Worm (Caenorhabditis elegans): ENCODE measurements around the gene npp-9.

Gene npp-9

ce11 chrIII:3428574-3428973 lies 24.3 kb upstream of the npp-9 start:
- TF ChIP-seq cog-1 (tag; optimal IDR thresholded peaks at IDR 0.05) (no peak), med-1 (GFP tag; optimal IDR thresholded peaks at IDR 0.05; ENCODE audit: insufficient read depth) (no peak), T22C8.4 (GFP tag; IDR thresholded peaks at IDR 0.05) (no peak), ztf-29 (GFP tag; IDR thresholded peaks at IDR 0.05) (no peak), klf-2 (GFP tag; conservative IDR thresholded peaks at IDR 0.05) (no peak), tab-1 (GFP tag; IDR thresholded peaks at IDR 0.05) (no peak), ref-1 (GFP tag; conservative IDR thresholded peaks at IDR 0.05) (no peak), flt-1 (GFP tag; IDR thresholded peaks at IDR 0.05) (no peak), ztf-23 (GFP tag; IDR thresholded peaks at IDR 0.05) (no peak)

ce11 chrIII:3426741-3427140 lies 22.5 kb upstream of the npp-9 start:
- TF ChIP-seq flt-1 (GFP tag; IDR thresholded peaks at IDR 0.05) (0 out of 2 replicates have a peak, but pooled peaks have one; percentile 4), tab-1 (GFP tag; IDR thresholded peaks at IDR 0.05) (no peak)

- TF ChIP-seq med-1 (GFP tag; optimal IDR thresholded peaks at IDR 0.05; ENCODE audit: insufficient read depth) = no peak
- no peak for TF ChIP-seq tab-1 (GFP tag; IDR thresholded peaks at IDR 0.05)
- TF ChIP-seq klf-2 (GFP tag; conservative IDR thresholded peaks at IDR 0.05) = no peak
- TF ChIP-seq ztf-29 (GFP tag; IDR thresholded peaks at IDR 0.05) = no peak
- no peak for TF ChIP-seq T22C8.4 (GFP tag; IDR thresholded peaks at IDR 0.05)
- no peak for TF ChIP-seq ztf-23 (GFP tag; IDR thresholded peaks at IDR 0.05)
- TF ChIP-seq ref-1 (GFP tag; conservative IDR thresholded peaks at IDR 0.05) = no peak
- TF ChIP-seq flt-1 (GFP tag; IDR thresholded peaks at IDR 0.05) = no peak
These were observed 21.2 kb upstream of the npp-9 start, which contains the start of gene metl-18 for ce11 chrIII:3425438-3425837. Gene metl-18, plus strand, starts transcription at chrIII:3425738.

- TF ChIP-seq T22C8.4 (GFP tag; IDR thresholded peaks at IDR 0.05) (no peak), tab-1 (GFP tag; IDR thresholded peaks at IDR 0.05) (no peak), med-1 (GFP tag; optimal IDR thresholded peaks at IDR 0.05; ENCODE audit: insufficient read depth) (no peak)
These were observed 19.6 kb upstream of the npp-9 start for ce11 chrIII:3423924-3424323.

- TF ChIP-seq tab-1 (GFP tag; IDR thresholded peaks at IDR 0.05) (no peak), ztf-29 (GFP tag; IDR thresholded peaks at IDR 0.05) (no peak), flt-1 (GFP tag; IDR thresholded peaks at IDR 0.05) (no peak), ref-1 (GFP tag; conservative IDR thresholded peaks at IDR 0.05) (no peak), cog-1 (tag; optimal IDR thresholded peaks at IDR 0.05) (no peak), ztf-23 (GFP tag; IDR thresholded peaks at IDR 0.05) (no peak), T22C8.4 (GFP tag; IDR thresholded peaks at IDR 0.05) (no peak)
These were observed 14.6 kb upstream of the npp-9 start for ce11 chrIII:3418906-3419305.

- TF ChIP-seq flt-1 (GFP tag; IDR thresholded peaks at IDR 0.05) (no peak), cog-1 (tag; optimal IDR thresholded peaks at IDR 0.05) (no peak), T22C8.4 (GFP tag; IDR thresholded peaks at IDR 0.05) (no peak), ztf-23 (GFP tag; IDR thresholded peaks at IDR 0.05) (no peak), tab-1 (GFP tag; IDR thresholded peaks at IDR 0.05) (no peak), ztf-29 (GFP tag; IDR thresholded peaks at IDR 0.05) (no peak), ref-1 (GFP tag; conservative IDR thresholded peaks at IDR 0.05) (no peak), med-1 (GFP tag; optimal IDR thresholded peaks at IDR 0.05; ENCODE audit: insufficient read depth) (no peak), klf-2 (GFP tag; conservative IDR thresholded peaks at IDR 0.05) (no peak)
These were observed 13.2 kb upstream of the npp-9 start for ce11 chrIII:3417453-3417852.

ce11 chrIII:3414412-3414811 lies 10.1 kb upstream of the npp-9 start:
- TF ChIP-seq T22C8.4 (GFP tag; IDR thresholded peaks at IDR 0.05) = no peak
- TF ChIP-seq ztf-29 (GFP tag; IDR thresholded peaks at IDR 0.05) = no peak
- no peak for TF ChIP-seq flt-1 (GFP tag; IDR thresholded peaks at IDR 0.05)

ce11 chrIII:3413437-3413836 lies 9.2 kb upstream of the npp-9 start:
- no peak for TF ChIP-seq tab-1 (GFP tag; IDR thresholded peaks at IDR 0.05)
- TF ChIP-seq cog-1 (tag; optimal IDR thresholded peaks at IDR 0.05) = no peak
- no peak for TF ChIP-seq T22C8.4 (GFP tag; IDR thresholded peaks at IDR 0.05)
- TF ChIP-seq med-1 (GFP tag; optimal IDR thresholded peaks at IDR 0.05; ENCODE audit: insufficient read depth) = no peak

ce11 chrIII:3405535-3405934 lies 1.3 kb upstream of the npp-9 start, which contains the start of gene golg-4:
Gene golg-4, plus strand, starts transcription at chrIII:3405568.
- TF ChIP-seq med-1 (GFP tag; optimal IDR thresholded peaks at IDR 0.05; ENCODE audit: insufficient read depth) (no peak), ztf-29 (GFP tag; IDR thresholded peaks at IDR 0.05) (no peak), T22C8.4 (GFP tag; IDR thresholded peaks at IDR 0.05) (peak; percentile 68; the same call in 1 of the 2 replicates), ref-1 (GFP tag; conservative IDR thresholded peaks at IDR 0.05) (no peak), klf-2 (GFP tag; conservative IDR thresholded peaks at IDR 0.05) (no peak), flt-1 (GFP tag; IDR thresholded peaks at IDR 0.05) (no peak), cog-1 (tag; optimal IDR thresholded peaks at IDR 0.05) (no peak)

- no peak for TF ChIP-seq ref-1 (GFP tag; conservative IDR thresholded peaks at IDR 0.05)
- TF ChIP-seq flt-1 (GFP tag; IDR thresholded peaks at IDR 0.05) = no peak
- no peak for TF ChIP-seq ztf-29 (GFP tag; IDR thresholded peaks at IDR 0.05)
- no peak for TF ChIP-seq klf-2 (GFP tag; conservative IDR thresholded peaks at IDR 0.05)
- no peak for TF ChIP-seq T22C8.4 (GFP tag; IDR thresholded peaks at IDR 0.05)
- no peak for TF ChIP-seq med-1 (GFP tag; optimal IDR thresholded peaks at IDR 0.05; ENCODE audit: insufficient read depth)
- TF ChIP-seq cog-1 (tag; optimal IDR thresholded peaks at IDR 0.05) = no peak
- TF ChIP-seq ztf-23 (GFP tag; IDR thresholded peaks at IDR 0.05) = no peak
- TF ChIP-seq tab-1 (GFP tag; IDR thresholded peaks at IDR 0.05) = no peak
These were observed 3.8 kb downstream of the npp-9 start for ce11 chrIII:3400444-3400843.

ce11 chrIII:3398485-3398884 lies 5.8 kb downstream of the npp-9 start:
- TF ChIP-seq klf-2 (GFP tag; conservative IDR thresholded peaks at IDR 0.05) = no peak
- 0 out of 2 replicates have a peak, but pooled peaks have one; percentile 31 for TF ChIP-seq T22C8.4 (GFP tag; IDR thresholded peaks at IDR 0.05)
